Fruit fly (Drosophila melanogaster): ENCODE data around the gene CG13998.

CG13998 gene

dm6 chr2L:5945651-5946547, 10.7 kb downstream of the CG13998 start (continued):
- no peak for TF ChIP-seq nerfin-1 (tag; optimal IDR thresholded peaks at IDR 0.05)
- TF ChIP-seq CG12236 (GFP tag; optimal IDR thresholded peaks at IDR 0.05) = no peak
- no peak for TF ChIP-seq tll (GFP tag; optimal IDR thresholded peaks at IDR 0.05)
- TF ChIP-seq CG10267 (tag; optimal IDR thresholded peaks at IDR 0.05) = no peak
- no peak for TF ChIP-seq CG18011 (GFP tag; optimal IDR thresholded peaks at IDR 0.05)
- no peak for TF ChIP-seq Ptx1 (GFP tag; IDR thresholded peaks at IDR 0.05)
- no peak for TF ChIP-seq crp (GFP tag; optimal IDR thresholded peaks at IDR 0.05)
- no peak for TF ChIP-seq sens-2 (GFP tag; IDR thresholded peaks at IDR 0.05)
- TF ChIP-seq CG8924 (tag; optimal IDR thresholded peaks at IDR 0.05) = no peak
- peak; percentile 61 to 85 for TF ChIP-seq Eip74EF (GFP tag; optimal IDR thresholded peaks at IDR 0.05)
- peak in 1 of 2 experiments; percentile 3 for TF ChIP-seq Hr78 (GFP tag; optimal IDR thresholded peaks at IDR 0.05)
- TF ChIP-seq CG15514 (GFP tag; optimal IDR thresholded peaks at IDR 0.05) = no peak
- no peak for TF ChIP-seq rib (GFP tag; IDR thresholded peaks at IDR 0.05)
- no peak for TF ChIP-seq MTF-1 (GFP tag; optimal IDR thresholded peaks at IDR 0.05; ENCODE audit: borderline replicate concordance)
- no peak for TF ChIP-seq mam (GFP tag; optimal IDR thresholded peaks at IDR 0.05)
- peak; percentile 84 for TF ChIP-seq exex (tag; optimal IDR thresholded peaks at IDR 0.05)
- TF ChIP-seq ken (GFP tag; IDR thresholded peaks at IDR 0.05) = 0 out of 3 replicates have a peak, but pooled peaks have one; percentile 4
- no peak for TF ChIP-seq CG3163 (GFP tag; optimal IDR thresholded peaks at IDR 0.05)
- TF ChIP-seq kni (GFP tag; optimal IDR thresholded peaks at IDR 0.05) = no peak
- TF ChIP-seq CG32532 (GFP tag; IDR thresholded peaks at IDR 0.05) = no peak
- TF ChIP-seq cwo (GFP tag; optimal IDR thresholded peaks at IDR 0.05) = peak; percentile 95
- TF ChIP-seq mirr (GFP tag; optimal IDR thresholded peaks at IDR 0.05) = peak; percentile 44
- TF ChIP-seq CG16779 (GFP tag; IDR thresholded peaks at IDR 0.05) = no peak
- TF ChIP-seq CG11560 (tag; IDR thresholded peaks at IDR 0.05) = 0 out of 3 replicates have a peak, but pooled peaks have one; percentile 60
- TF ChIP-seq CG2889 (GFP tag; IDR thresholded peaks at IDR 0.05) = no peak
- TF ChIP-seq sens (GFP tag) = peak; percentile 8
- TF ChIP-seq ftz-f1 (GFP tag; optimal IDR thresholded peaks at IDR 0.05) = peak; percentile 81
- TF ChIP-seq Gsc (GFP tag; IDR thresholded peaks at IDR 0.05) = no peak
- no peak for TF ChIP-seq row (GFP tag; IDR thresholded peaks at IDR 0.05)
- no peak for TF ChIP-seq Fer1 (GFP tag; optimal IDR thresholded peaks at IDR 0.05)
- no peak for TF ChIP-seq pita (GFP tag; optimal IDR thresholded peaks at IDR 0.05)
- no peak for TF ChIP-seq CG8290 (GFP tag; optimal IDR thresholded peaks at IDR 0.05)
- peak in 1 of 2 experiments; percentile 54 for TF ChIP-seq CG8290 (tag; optimal IDR thresholded peaks at IDR 0.05)
- no peak for TF ChIP-seq CG9609 (GFP tag; optimal IDR thresholded peaks at IDR 0.05)
- no peak for TF ChIP-seq CG43689 (GFP tag; IDR thresholded peaks at IDR 0.05)
- 0 out of 3 replicates have a peak, but pooled peaks have one; percentile 18 for TF ChIP-seq tgo (GFP tag; IDR thresholded peaks at IDR 0.05)
- TF ChIP-seq CG2199 (GFP tag; IDR thresholded peaks at IDR 0.05) = 0 out of 3 replicates have a peak, but pooled peaks have one; percentile 34
- TF ChIP-seq CG17612 (GFP tag; IDR thresholded peaks at IDR 0.05) = no peak
- peak in 1 of 2 experiments; percentile 8 for TF ChIP-seq Pdp1 (GFP tag; optimal IDR thresholded peaks at IDR 0.05)
- no peak for TF ChIP-seq vnd (GFP tag; IDR thresholded peaks at IDR 0.05; ENCODE audit: partially characterized antibody)
- peak; percentile 88 for TF ChIP-seq grn (GFP tag; optimal IDR thresholded peaks at IDR 0.05)
- no peak for TF ChIP-seq shn (GFP tag; optimal IDR thresholded peaks at IDR 0.05)
- TF ChIP-seq Atf6 (GFP tag; IDR thresholded peaks at IDR 0.05) = no peak
- TF ChIP-seq Oaz (GFP tag; IDR thresholded peaks at IDR 0.05) = no peak
- peak; percentile 46 for TF ChIP-seq CG34376 (GFP tag; optimal IDR thresholded peaks at IDR 0.05)
- peak; percentile 84 for TF ChIP-seq Med (GFP tag)
- no peak for TF ChIP-seq CG12155 (GFP tag; optimal IDR thresholded peaks at IDR 0.05)
- TF ChIP-seq chinmo (GFP tag; IDR thresholded peaks at IDR 0.05; ENCODE audit: partially characterized antibody) = peak; percentile 75; the same call in 3 of the 4 replicates

All from whole organism, embryonic.